Fruit fly (Drosophila melanogaster): ENCODE measurements around the gene Aps.
A peak's percentile ranks its signal among the peaks of the same experiment; 100 is the strongest.

Gene Aps

dm6 chr3L:10855419-10856213 lies 43.3 kb downstream of the Aps start:
- TF ChIP-seq OdsH (GFP tag; optimal IDR thresholded peaks at IDR 0.05) (peak; percentile 92), Dif (GFP tag; optimal IDR thresholded peaks at IDR 0.05; ENCODE audit: partially characterized antibody) (peak; percentile 55), N (GFP tag; optimal IDR thresholded peaks at IDR 0.05) (no peak), Vsx2 (GFP tag; optimal IDR thresholded peaks at IDR 0.05; ENCODE audit: partially characterized antibody) (peak; percentile 68), Sp1 (GFP tag; optimal IDR thresholded peaks at IDR 0.05) (peak; percentile 97), sage (GFP tag; optimal IDR thresholded peaks at IDR 0.05) (peak; percentile 83), Hr83 (GFP tag; optimal IDR thresholded peaks at IDR 0.05; ENCODE audit: poor library complexity, severe bottlenecking) (no peak), CrebA (GFP tag; optimal IDR thresholded peaks at IDR 0.05; ENCODE audit: borderline replicate concordance) (no peak), CG9705 (GFP tag; optimal IDR thresholded peaks at IDR 0.05) (peak; percentile 97), rgr (GFP tag; optimal IDR thresholded peaks at IDR 0.05) (peak; percentile 88), dsf (GFP tag; optimal IDR thresholded peaks at IDR 0.05; ENCODE audit: borderline replicate concordance) (peak; percentile 13), sv (GFP tag; optimal IDR thresholded peaks at IDR 0.05) (peak; percentile 52), Abd-B (GFP tag; optimal IDR thresholded peaks at IDR 0.05) (no peak), brk (GFP tag; optimal IDR thresholded peaks at IDR 0.05) (peak; percentile 66), Myc (optimal IDR thresholded peaks at IDR 0.05) (no peak), Mio (GFP tag; optimal IDR thresholded peaks at IDR 0.05) (no peak), GATAd (GFP tag; optimal IDR thresholded peaks at IDR 0.05) (no peak), fru (GFP tag; optimal IDR thresholded peaks at IDR 0.05) (peak; percentile 66), HLH106 (tag; optimal IDR thresholded peaks at IDR 0.05) (peak; percentile 98), woc (GFP tag; optimal IDR thresholded peaks at IDR 0.05) (peak; percentile 48), usp (GFP tag; optimal IDR thresholded peaks at IDR 0.05) (no peak), Jra (GFP tag; optimal IDR thresholded peaks at IDR 0.05) (peak; percentile 63), Rel (GFP tag; optimal IDR thresholded peaks at IDR 0.05) (peak; percentile 72), Rel (tag; optimal IDR thresholded peaks at IDR 0.05) (peak; percentile 79), ey (GFP tag; optimal IDR thresholded peaks at IDR 0.05) (peak; percentile 65), CG32264 (GFP tag; optimal IDR thresholded peaks at IDR 0.05) (peak; percentile 34), psq (GFP tag; optimal IDR thresholded peaks at IDR 0.05) (peak; percentile 91), pan (optimal IDR thresholded peaks at IDR 0.05) (no peak), dl (GFP tag; optimal IDR thresholded peaks at IDR 0.05; ENCODE audit: insufficient read depth in 1 of 2, partially characterized antibody in 2 of 2) (peak in 1 of 2 experiments; percentile 53), Hr78 (GFP tag; optimal IDR thresholded peaks at IDR 0.05) (no peak), foxo (GFP tag; optimal IDR thresholded peaks at IDR 0.05) (peak in 1 of 2 experiments; percentile 95), h (GFP tag; optimal IDR thresholded peaks at IDR 0.05) (peak; percentile 83), jim (GFP tag; optimal IDR thresholded peaks at IDR 0.05) (no peak), br (GFP tag; optimal IDR thresholded peaks at IDR 0.05) (peak; percentile 76), Dfd (GFP tag; optimal IDR thresholded peaks at IDR 0.05) (peak; percentile 79), lola (GFP tag; optimal IDR thresholded peaks at IDR 0.05) (no peak), tai (GFP tag; optimal IDR thresholded peaks at IDR 0.05) (peak; percentile 61), dmrt93B (GFP tag; optimal IDR thresholded peaks at IDR 0.05) (peak; percentile 98), Hnf4 (GFP tag; optimal IDR thresholded peaks at IDR 0.05) (peak; percentile 80)

dm6 chr3L:10854801-10855418 lies 44.0 kb downstream of the Aps start:
- TF ChIP-seq dsf (GFP tag; optimal IDR thresholded peaks at IDR 0.05; ENCODE audit: borderline replicate concordance): no peak
- TF ChIP-seq h (GFP tag; optimal IDR thresholded peaks at IDR 0.05): peak; percentile 82
- no peak for TF ChIP-seq jim (GFP tag; optimal IDR thresholded peaks at IDR 0.05)
- TF ChIP-seq rgr (GFP tag; optimal IDR thresholded peaks at IDR 0.05): peak; percentile 79
- no peak for TF ChIP-seq usp (GFP tag; optimal IDR thresholded peaks at IDR 0.05)
- TF ChIP-seq Dif (GFP tag; optimal IDR thresholded peaks at IDR 0.05; ENCODE audit: partially characterized antibody): no peak
- peak; percentile 81 for TF ChIP-seq psq (GFP tag; optimal IDR thresholded peaks at IDR 0.05)
- TF ChIP-seq N (GFP tag; optimal IDR thresholded peaks at IDR 0.05): no peak
- peak; percentile 73 for TF ChIP-seq br (GFP tag; optimal IDR thresholded peaks at IDR 0.05)
- peak; percentile 34 for TF ChIP-seq Hnf4 (GFP tag; optimal IDR thresholded peaks at IDR 0.05)
- TF ChIP-seq Hr78 (GFP tag; optimal IDR thresholded peaks at IDR 0.05): no peak
- TF ChIP-seq Hr83 (GFP tag; optimal IDR thresholded peaks at IDR 0.05; ENCODE audit: poor library complexity, severe bottlenecking): no peak
- TF ChIP-seq Rel (GFP tag; optimal IDR thresholded peaks at IDR 0.05): no peak
- TF ChIP-seq Rel (tag; optimal IDR thresholded peaks at IDR 0.05): no peak
- peak; percentile 79 for TF ChIP-seq fru (GFP tag; optimal IDR thresholded peaks at IDR 0.05)
- TF ChIP-seq Vsx2 (GFP tag; optimal IDR thresholded peaks at IDR 0.05; ENCODE audit: partially characterized antibody): no peak
- TF ChIP-seq dmrt93B (GFP tag; optimal IDR thresholded peaks at IDR 0.05): peak; percentile 87
- TF ChIP-seq ey (GFP tag; optimal IDR thresholded peaks at IDR 0.05): peak; percentile 85
- TF ChIP-seq sv (GFP tag; optimal IDR thresholded peaks at IDR 0.05): no peak
- no peak for TF ChIP-seq pan (optimal IDR thresholded peaks at IDR 0.05)
- TF ChIP-seq OdsH (GFP tag; optimal IDR thresholded peaks at IDR 0.05): peak; percentile 77
- no peak for TF ChIP-seq Abd-B (GFP tag; optimal IDR thresholded peaks at IDR 0.05)
- peak; percentile 93 for TF ChIP-seq Sp1 (GFP tag; optimal IDR thresholded peaks at IDR 0.05)
- TF ChIP-seq foxo (GFP tag; optimal IDR thresholded peaks at IDR 0.05): peak in 1 of 2 experiments; percentile 90
- TF ChIP-seq sage (GFP tag; optimal IDR thresholded peaks at IDR 0.05): peak; percentile 53
- peak; percentile 43 for TF ChIP-seq CG32264 (GFP tag; optimal IDR thresholded peaks at IDR 0.05)
- TF ChIP-seq woc (GFP tag; optimal IDR thresholded peaks at IDR 0.05): peak; percentile 67
- peak; percentile 43 for TF ChIP-seq Jra (GFP tag; optimal IDR thresholded peaks at IDR 0.05)
- peak; percentile 88 for TF ChIP-seq HLH106 (tag; optimal IDR thresholded peaks at IDR 0.05)
- TF ChIP-seq dl (GFP tag; optimal IDR thresholded peaks at IDR 0.05; ENCODE audit: insufficient read depth in 1 of 2, partially characterized antibody in 2 of 2): no peak
- TF ChIP-seq CG9705 (GFP tag; optimal IDR thresholded peaks at IDR 0.05): peak; percentile 79
- TF ChIP-seq tai (GFP tag; optimal IDR thresholded peaks at IDR 0.05): peak; percentile 57
- no peak for TF ChIP-seq Myc (optimal IDR thresholded peaks at IDR 0.05)
